Worm (Caenorhabditis elegans) whole organism, L4 larva: ENCODE results near the gene B0416.5.

Experiments
- F26F4.8 ChIP-seq: fragments of 200-800 bp; sonication (Bioruptor generic); conservative IDR thresholded peaks from 2 replicates; pipeline ENCODE4 v1.3.6; 2022; ENCODE audit warnings: missing genetic modification characterization, missing compliant biosample characterization
- F37D6.2 ChIP-seq: sonication (generic microtip); optimal IDR thresholded peaks from 2 replicates; lab custom pipeline; 2016; ENCODE audit warnings: mild to moderate bottlenecking, missing genetic modification characterization, missing compliant biosample characterization
- F44E2.7 ChIP-seq: fragments of 200-800 bp; sonication (Bioruptor generic); IDR thresholded peaks from 2 replicates; pipeline ENCODE4 v2.1.2; 2022; ENCODE audit warnings: missing genetic modification characterization, missing compliant biosample characterization
- T26A8.4 ChIP-seq: fragments of 200-800 bp; sonication (Bioruptor generic); IDR thresholded peaks from 2 replicates; pipeline ENCODE4 v1.3.6; 2022; ENCODE audit warnings: missing genetic modification characterization, missing compliant biosample characterization
- Y75B8A.6 ChIP-seq: fragments of 200-800 bp; sonication (Bioruptor generic); IDR thresholded peaks from 2 replicates; pipeline ENCODE4 v1.3.6; 2022; ENCODE audit warnings: missing genetic modification reagents, missing genetic modification characterization, missing compliant biosample characterization
- aha-1 ChIP-seq: fragments of 150-350 bp; peaks from one replicate; lab custom pipeline; 2014; ENCODE audit warnings: missing biosample characterization, missing genetic modification characterization
- ama-1 ChIP-seq: fragments of 150-350 bp; optimal IDR thresholded peaks from 2 replicates; lab custom pipeline; 2014; ENCODE audit warnings: inconsistent platforms, mixed read lengths
- ceh-20 ChIP-seq: fragments of 200-800 bp; sonication (Bioruptor generic); IDR thresholded peaks from 2 replicates; pipeline ENCODE4 v1.3.6; 2022; ENCODE audit warnings: missing genetic modification reagents, missing genetic modification characterization, missing compliant biosample characterization
- daf-16 ChIP-seq, 3 experiments: sonication (generic microtip); optimal IDR thresholded peaks; 2 replicates each; lab custom pipeline; 2016 to 2017; ENCODE audit warnings: missing genetic modification characterization in 3 of 3, missing genetic modification reagents in 3 of 3, mild to moderate bottlenecking in 2 of 3, missing compliant biosample characterization in 2 of 3, missing biosample characterization in 1 of 3, moderate library complexity in 1 of 3
- dmd-8 ChIP-seq: fragments of 200-800 bp; sonication (Bioruptor generic); IDR thresholded peaks from 2 replicates; pipeline ENCODE4 v1.3.6; 2022; ENCODE audit warnings: missing genetic modification characterization, missing compliant biosample characterization
- duxl-1 ChIP-seq: sonication (generic microtip); optimal IDR thresholded peaks from 2 replicates; lab custom pipeline; 2016; ENCODE audit warnings: mild to moderate bottlenecking, missing genetic modification characterization, moderate library complexity, missing compliant biosample characterization; ENCODE audit not compliant: poor library complexity
- dve-1 ChIP-seq: sonication (generic microtip); optimal IDR thresholded peaks from 2 replicates; lab custom pipeline; 2017; ENCODE audit warnings: antibody characterized with exemption, mild to moderate bottlenecking, missing genetic modification characterization, missing compliant biosample characterization; ENCODE audit not compliant: insufficient read depth
- fkh-10 ChIP-seq: fragments of 150-350 bp; optimal IDR thresholded peaks from 2 replicates; lab custom pipeline; 2014; ENCODE audit warnings: missing biosample characterization, missing genetic modification reagents, missing genetic modification characterization
- fos-1 ChIP-seq: fragments of 150-350 bp; optimal IDR thresholded peaks from 2 replicates; lab custom pipeline; 2014; ENCODE audit warnings: missing biosample characterization, missing genetic modification characterization
- hif-1 ChIP-seq, 2 experiments: sonication (generic microtip); optimal IDR thresholded peaks; 2 replicates each; lab custom pipeline; 2016 to 2017; ENCODE audit warnings: missing compliant biosample characterization in 2 of 2, missing genetic modification characterization in 2 of 2, missing genetic modification reagents in 2 of 2, missing genotype in 2 of 2, mild to moderate bottlenecking in 1 of 2
- hlh-11 ChIP-seq: fragments of 200-800 bp; sonication (Bioruptor generic); optimal IDR thresholded peaks from 2 replicates; lab custom pipeline; 2018; ENCODE audit warnings: mild to moderate bottlenecking, missing genetic modification characterization, missing compliant biosample characterization
- jun-1 ChIP-seq: fragments of 150-350 bp; optimal IDR thresholded peaks from 2 replicates; lab custom pipeline; 2014; ENCODE audit warnings: missing biosample characterization, missing genetic modification reagents, missing genetic modification characterization
- lim-7 ChIP-seq: fragments of 200-800 bp; sonication (Bioruptor generic); IDR thresholded peaks from 2 replicates; pipeline ENCODE4 v1.3.6; 2022; ENCODE audit warnings: missing genetic modification characterization, missing compliant biosample characterization
- lin-13 ChIP-seq: fragments of 150-350 bp; optimal IDR thresholded peaks from 2 replicates; lab custom pipeline; 2014; ENCODE audit warnings: missing biosample characterization, missing genetic modification reagents, missing genetic modification characterization
- lin-38 ChIP-seq: fragments of 200-800 bp; sonication (Bioruptor generic); IDR thresholded peaks from 2 replicates; pipeline ENCODE4 v1.3.6; 2022; ENCODE audit warnings: missing genetic modification reagents, missing genetic modification characterization, missing compliant biosample characterization
- lsy-2 ChIP-seq, 2 experiments: fragments of 150-350 bp in 1 of 2; sonication (generic microtip) in 1 of 2; optimal IDR thresholded peaks; 2 replicates each; lab custom pipeline; 2014 to 2017; ENCODE audit warnings: missing biosample characterization in 2 of 2, missing genetic modification characterization in 2 of 2
- madf-5 ChIP-seq, 2 experiments: fragments of 200-800 bp; sonication (Bioruptor generic); IDR thresholded peaks; 2 replicates each; pipeline ENCODE4 v1.3.6; 2022; ENCODE audit warnings: missing compliant biosample characterization in 2 of 2, missing genetic modification characterization in 2 of 2
- madf-9 ChIP-seq: fragments of 200-800 bp; sonication (Bioruptor generic); conservative IDR thresholded peaks from 2 replicates; pipeline ENCODE4 v1.3.6; 2022; ENCODE audit warnings: missing genetic modification reagents, missing genetic modification characterization, missing compliant biosample characterization
- mdl-1 ChIP-seq, 2 experiments: fragments of 150-350 bp in 1 of 2; sonication (generic microtip) in 1 of 2; optimal IDR thresholded peaks; 2 replicates each; lab custom pipeline; 2014 to 2017; ENCODE audit warnings: missing biosample characterization in 2 of 2, missing genetic modification characterization in 2 of 2
- mdt-29 ChIP-seq: fragments of 200-800 bp; sonication (Bioruptor generic); IDR thresholded peaks from 2 replicates; pipeline ENCODE4 v1.3.6; 2022; ENCODE audit warnings: missing genetic modification reagents, missing genetic modification characterization, missing compliant biosample characterization
- mep-1 ChIP-seq: fragments of 150-350 bp; sonication (generic microtip); optimal IDR thresholded peaks from 3 replicates; lab custom pipeline; 2014; ENCODE audit warnings: missing biosample characterization, missing genetic modification characterization
- mes-2 ChIP-seq: sonication (generic microtip); optimal IDR thresholded peaks from 2 replicates; lab custom pipeline; 2016; ENCODE audit warnings: missing genotype, mild to moderate bottlenecking, missing genetic modification characterization, missing compliant biosample characterization; ENCODE audit not compliant: poor library complexity, severe bottlenecking
- nhr-10 ChIP-seq: fragments of 150-350 bp; optimal IDR thresholded peaks from 2 replicates; lab custom pipeline; 2014; ENCODE audit warnings: missing biosample characterization, missing genetic modification characterization
- nhr-102 ChIP-seq: sonication (generic microtip); optimal IDR thresholded peaks from 2 replicates; lab custom pipeline; 2016; ENCODE audit warnings: mild to moderate bottlenecking, missing genetic modification characterization, moderate library complexity, missing compliant biosample characterization
- nhr-111 ChIP-seq: fragments of 200-800 bp; sonication (Bioruptor generic); optimal IDR thresholded peaks from 2 replicates; lab custom pipeline; 2018; ENCODE audit warnings: mild to moderate bottlenecking, missing genetic modification characterization, missing compliant biosample characterization
- nhr-28 ChIP-seq: fragments of 150-350 bp; optimal IDR thresholded peaks from 2 replicates; lab custom pipeline; 2014; ENCODE audit warnings: missing biosample characterization, missing genetic modification characterization
- nhr-41 ChIP-seq: fragments of 200-800 bp; sonication (Bioruptor generic); IDR thresholded peaks from 2 replicates; pipeline ENCODE4 v1.3.6; 2022; ENCODE audit warnings: missing genetic modification reagents, missing genetic modification characterization, missing compliant biosample characterization
- nhr-42 ChIP-seq: fragments of 200-800 bp; sonication (Bioruptor generic); IDR thresholded peaks from 2 replicates; pipeline ENCODE4 v1.3.6; 2022; ENCODE audit warnings: missing genetic modification characterization, missing compliant biosample characterization
- nhr-48 ChIP-seq: sonication (generic microtip); optimal IDR thresholded peaks from 2 replicates; lab custom pipeline; 2016; ENCODE audit warnings: mild to moderate bottlenecking, missing genetic modification characterization, missing compliant biosample characterization
- pha-4 ChIP-seq, 2 experiments: fragments of 150-350 bp in 1 of 2; fragments of 200-800 bp in 1 of 2; sonication (Bioruptor generic) in 1 of 2; IDR thresholded peaks in 1 of 2; optimal IDR thresholded peaks in 1 of 2; 2 replicates each; pipeline versions ENCODE4 v1.3.6 to Lab custom; 2014 to 2022; ENCODE audit warnings: missing genetic modification characterization in 2 of 2, missing genetic modification reagents in 2 of 2, missing biosample characterization in 1 of 2, missing compliant biosample characterization in 1 of 2
- php-3 ChIP-seq: fragments of 200-800 bp; sonication (Bioruptor generic); IDR thresholded peaks from 2 replicates; pipeline ENCODE4 v1.3.6; 2022; ENCODE audit warnings: missing genetic modification reagents, missing genetic modification characterization, missing compliant biosample characterization
- pqm-1 ChIP-seq: sonication (generic microtip); optimal IDR thresholded peaks from 2 replicates; lab custom pipeline; 2017; ENCODE audit warnings: missing biosample characterization, missing genetic modification characterization
- saeg-2 ChIP-seq: fragments of 200-800 bp; sonication (Bioruptor generic); IDR thresholded peaks from 2 replicates; pipeline ENCODE4 v1.3.6; 2022; ENCODE audit warnings: missing genetic modification reagents, missing genetic modification characterization, missing compliant biosample characterization
- set-16 ChIP-seq: fragments of 200-800 bp; sonication (Bioruptor generic); IDR thresholded peaks from 2 replicates; pipeline ENCODE4 v1.3.6; 2022; ENCODE audit warnings: missing genetic modification reagents, missing genetic modification characterization, missing compliant biosample characterization
- snpc-4 ChIP-seq: fragments of 150-350 bp; optimal IDR thresholded peaks from 2 replicates; lab custom pipeline; 2014; ENCODE audit warnings: missing biosample characterization, missing genetic modification characterization
- tag-97 ChIP-seq: fragments of 200-800 bp; sonication (Bioruptor generic); IDR thresholded peaks from 2 replicates; pipeline ENCODE4 v1.3.6; 2022; ENCODE audit warnings: missing genetic modification characterization, missing compliant biosample characterization
- tra-1 ChIP-seq: fragments of 200-800 bp; sonication (Bioruptor generic); IDR thresholded peaks from 2 replicates; pipeline ENCODE4 v1.3.6; 2022; ENCODE audit warnings: missing genetic modification reagents, missing genetic modification characterization, missing compliant biosample characterization
- unc-62 ChIP-seq, 3 experiments: fragments of 150-350 bp in 1 of 3; sonication (generic microtip); optimal IDR thresholded peaks in 2 of 3; peaks in 1 of 3; 1 replicate in 1 of 3; 2 replicates in 2 of 3; lab custom pipeline; 2014 to 2017; ENCODE audit warnings: missing biosample characterization in 3 of 3, missing genetic modification characterization in 3 of 3, missing genetic modification reagents in 3 of 3, missing genotype in 1 of 3
- zfp-2 ChIP-seq: sonication (generic microtip); optimal IDR thresholded peaks from 2 replicates; lab custom pipeline; 2016; ENCODE audit warnings: mild to moderate bottlenecking, missing genetic modification characterization, missing compliant biosample characterization
- zfp-3 ChIP-seq: fragments of 200-800 bp; sonication (Bioruptor generic); conservative IDR thresholded peaks from 2 replicates; pipeline ENCODE4 v1.3.6; 2022; ENCODE audit warnings: missing genetic modification reagents, missing genetic modification characterization, missing compliant biosample characterization
- ztf-11 ChIP-seq: fragments of 150-350 bp; optimal IDR thresholded peaks from 2 replicates; lab custom pipeline; 2014; ENCODE audit warnings: missing biosample characterization, missing genetic modification characterization

The B0416.5 gene

DNA sequence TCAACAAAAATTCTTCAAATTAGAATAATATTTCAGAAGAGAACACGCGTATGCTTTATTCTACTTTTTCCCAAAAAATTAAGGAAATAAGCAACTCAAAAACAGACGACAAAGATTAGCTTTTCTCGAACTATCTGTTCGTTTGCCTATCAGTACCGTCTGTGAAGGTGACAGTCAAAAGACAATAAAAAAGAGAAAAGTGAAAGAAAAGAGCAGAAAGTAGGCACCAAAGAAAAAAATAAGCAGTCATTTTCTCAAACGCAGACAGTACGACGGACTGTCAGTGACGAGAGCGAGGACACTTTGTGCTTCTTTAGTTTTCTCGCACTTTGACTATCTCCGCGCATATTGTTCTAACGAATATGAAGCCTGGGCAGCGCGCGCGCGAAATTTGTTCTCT is 4.1 kb downstream of the B0416.5 start (continued):
- TF ChIP-seq ceh-20: no peak
- no peak for TF ChIP-seq fkh-10
- no peak for TF ChIP-seq duxl-1
- no peak for TF ChIP-seq daf-16 (GFP tag; optimal IDR thresholded peaks at IDR 0.05; lab: Kevin White, UChicago)
- TF ChIP-seq daf-16 (tag; optimal IDR thresholded peaks at IDR 0.05; lab: Kevin White, UChicago): peak; percentile 37
- TF ChIP-seq madf-5 (GFP tag; IDR thresholded peaks at IDR 0.05; lab: Robert Waterston, UW): no peak
- TF ChIP-seq Y75B8A.6 (GFP tag; lab: Robert Waterston, UW): no peak
- TF ChIP-seq nhr-41 (GFP tag; lab: Robert Waterston, UW): no peak
- TF ChIP-seq nhr-111 (GFP tag; lab: Kevin White, UChicago): no peak
- TF ChIP-seq nhr-102 (tag; lab: Kevin White, UChicago): no peak
- peak; percentile 14 for TF ChIP-seq pqm-1 (tag; lab: Kevin White, UChicago)
- no peak for TF ChIP-seq lin-38 (GFP tag; lab: Robert Waterston, UW)
- no peak for TF ChIP-seq jun-1
- TF ChIP-seq lin-13 (GFP tag; lab: Kevin White, UChicago): no peak
- TF ChIP-seq zfp-3: no peak
- no peak for TF ChIP-seq mdt-29

DNA sequence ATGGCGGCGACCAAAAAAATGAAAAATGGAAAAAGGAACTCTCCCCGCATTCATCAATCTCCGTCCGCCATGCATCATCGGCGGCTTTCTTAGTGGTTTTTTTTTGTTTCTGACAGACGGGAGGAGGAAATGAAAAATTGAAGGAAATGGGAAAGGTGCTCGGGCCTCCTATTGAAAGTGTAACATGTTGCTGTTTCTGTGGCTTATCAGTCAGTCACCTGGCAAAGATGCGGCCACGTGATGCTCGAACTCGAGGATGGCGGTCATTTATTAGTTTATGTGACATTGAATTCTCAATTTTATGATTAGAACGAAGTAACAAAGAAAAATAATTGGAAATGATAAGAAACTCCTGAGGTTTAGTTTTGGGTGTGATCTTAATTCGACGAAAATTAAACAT is 6.0 kb downstream of the B0416.5 start:
- TF ChIP-seq nhr-48 (tag; lab: Kevin White, UChicago) (peak; percentile 32), php-3 (GFP tag; lab: Robert Waterston, UW) (peak; percentile 98), pha-4 (GFP tag; IDR thresholded peaks at IDR 0.05; lab: Robert Waterston, UW) (peak; percentile 56; the same call in 1 of the 2 replicates), pha-4 (tag; optimal IDR thresholded peaks at IDR 0.05; lab: Kevin White, UChicago) (no peak), nhr-28 (tag; lab: Kevin White, UChicago) (peak; percentile 79), jun-1 (no peak), ztf-11 (tag; lab: Kevin White, UChicago) (no peak), set-16 (no peak; the same call in 1 of the 2 replicates), tag-97 (GFP tag; lab: Robert Waterston, UW) (0 out of 2 replicates have a peak, but pooled peaks have one; percentile 53), nhr-102 (tag; lab: Kevin White, UChicago) (peak; percentile 61), ama-1 (lab: Kevin White, UChicago) (peak; percentile 2), nhr-10 (tag; lab: Kevin White, UChicago) (peak; percentile 12), dmd-8 (no peak), madf-9 (GFP tag; lab: Robert Waterston, UW) (0 out of 2 replicates have a peak, but pooled peaks have one; percentile 27), tra-1 (GFP tag; lab: Robert Waterston, UW) (peak; percentile 76), hlh-11 (tag; lab: Kevin White, UChicago) (peak; percentile 94), F37D6.2 (tag; lab: Kevin White, UChicago) (no peak), unc-62 (GFP tag; optimal IDR thresholded peaks at IDR 0.05 in 1 of 2; lab: Kevin White, UChicago) (peak in 1 of 2 experiments; percentile 86), unc-62 (tag; optimal IDR thresholded peaks at IDR 0.05; lab: Kevin White, UChicago) (no peak), lim-7 (GFP tag; lab: Robert Waterston, UW) (peak; percentile 37; the same call in 1 of the 2 replicates), mdl-1 (tag; optimal IDR thresholded peaks at IDR 0.05; lab: Kevin White, UChicago) (peak in 1 of 2 experiments; percentile 60), aha-1 (peak; percentile 82), mes-2 (tag; lab: Kevin White, UChicago) (peak; percentile 50), lin-38 (GFP tag; lab: Robert Waterston, UW) (peak; percentile 29; the same call in 1 of the 2 replicates), lsy-2 (tag; optimal IDR thresholded peaks at IDR 0.05; lab: Kevin White, UChicago) (peak in 1 of 2 experiments; percentile 43), nhr-42 (GFP tag; lab: Robert Waterston, UW) (no peak), snpc-4 (tag; lab: Kevin White, UChicago) (no peak), fkh-10 (no peak), hif-1 (tag; optimal IDR thresholded peaks at IDR 0.05; lab: Kevin White, UChicago) (peak in 1 of 2 experiments; percentile 43), ceh-20 (peak; percentile 82), saeg-2 (GFP tag; lab: Robert Waterston, UW) (0 out of 2 replicates have a peak, but pooled peaks have one; percentile 20), dve-1 (tag; lab: Kevin White, UChicago) (peak; percentile 90), fos-1 (tag; lab: Kevin White, UChicago) (no peak), F26F4.8 (no peak), zfp-2 (tag; lab: Kevin White, UChicago) (no peak), zfp-3 (0 out of 2 replicates have a peak, but pooled peaks have one; percentile 38), F44E2.7 (GFP tag; lab: Robert Waterston, UW) (no peak), pqm-1 (tag; lab: Kevin White, UChicago) (peak; percentile 76), mep-1 (tag; lab: Kevin White, UChicago) (peak; percentile 57), T26A8.4 (GFP tag; lab: Robert Waterston, UW) (0 out of 2 replicates have a peak, but pooled peaks have one; percentile 31), madf-5 (GFP tag; IDR thresholded peaks at IDR 0.05; lab: Robert Waterston, UW) (no peak)
